Fruit fly (Drosophila melanogaster): ENCODE measurements around the gene CG12003.

The CG12003 gene

dm6 chr3L:1546349-1547116 is 18.7 kb upstream of the CG12003 start (continued):
- TF ChIP-seq phol (tag; optimal IDR thresholded peaks at IDR 0.05), result peak; percentile 68
- TF ChIP-seq CG34376 (GFP tag; optimal IDR thresholded peaks at IDR 0.05), result peak; percentile 46
- 0 out of 2 replicates have a peak, but pooled peaks have one; percentile 4 for TF ChIP-seq CG32532 (GFP tag; IDR thresholded peaks at IDR 0.05)
- TF ChIP-seq cwo (GFP tag; optimal IDR thresholded peaks at IDR 0.05), result peak; percentile 76
- no peak for TF ChIP-seq CG17186 (GFP tag; optimal IDR thresholded peaks at IDR 0.05)
- peak; percentile 45 for TF ChIP-seq kay (GFP tag; optimal IDR thresholded peaks at IDR 0.05)
- peak; percentile 6 for TF ChIP-seq sd (tag; optimal IDR thresholded peaks at IDR 0.05)
- TF ChIP-seq psq (GFP tag; optimal IDR thresholded peaks at IDR 0.05), result no peak
- peak; percentile 14 for TF ChIP-seq CG5180 (GFP tag; optimal IDR thresholded peaks at IDR 0.05)
- 0 out of 3 replicates have a peak, but pooled peaks have one; percentile 1 for TF ChIP-seq Dbx (GFP tag; IDR thresholded peaks at IDR 0.05)
- TF ChIP-seq CG4707 (GFP tag; optimal IDR thresholded peaks at IDR 0.05), result peak; percentile 13
- no peak for TF ChIP-seq zf30C (GFP tag; optimal IDR thresholded peaks at IDR 0.05)
- TF ChIP-seq CG10321 (GFP tag; IDR thresholded peaks at IDR 0.05), result peak; percentile 86
- TF ChIP-seq CG15514 (GFP tag; optimal IDR thresholded peaks at IDR 0.05), result peak; percentile 19
- TF ChIP-seq CG18262 (tag; optimal IDR thresholded peaks at IDR 0.05), result peak; percentile 24
- no peak for TF ChIP-seq CG4730 (GFP tag; IDR thresholded peaks at IDR 0.05)
- peak; percentile 12 for TF ChIP-seq lbe (GFP tag; optimal IDR thresholded peaks at IDR 0.05)
- peak; percentile 10 for TF ChIP-seq schlank (tag; optimal IDR thresholded peaks at IDR 0.05)
- TF ChIP-seq Dll (GFP tag; IDR thresholded peaks at IDR 0.05; ENCODE audit: partially characterized antibody), result peak; percentile 24; the same call in 1 of the 4 replicates
- peak; percentile 15 for TF ChIP-seq MESR4 (GFP tag; optimal IDR thresholded peaks at IDR 0.05)
- peak in 1 of 2 experiments; percentile 93 for TF ChIP-seq Pdp1 (GFP tag; optimal IDR thresholded peaks at IDR 0.05)
- 0 out of 2 replicates have a peak, but pooled peaks have one; percentile 6 for TF ChIP-seq bbx (GFP tag; IDR thresholded peaks at IDR 0.05; ENCODE audit: partially characterized antibody)
- peak; percentile 39 for TF ChIP-seq CG6765 (GFP tag; optimal IDR thresholded peaks at IDR 0.05)
- peak; percentile 19; the same call in 1 of the 2 replicates for TF ChIP-seq ttk (GFP tag; IDR thresholded peaks at IDR 0.05)
- TF ChIP-seq CG14014 (GFP tag; IDR thresholded peaks at IDR 0.05), result 0 out of 2 replicates have a peak, but pooled peaks have one; percentile 5
- peak; percentile 50 for TF ChIP-seq CG10543 (GFP tag; optimal IDR thresholded peaks at IDR 0.05)
- TF ChIP-seq gsb-n (tag; optimal IDR thresholded peaks at IDR 0.05), result peak; percentile 60
- no peak for TF ChIP-seq CG15269 (tag; optimal IDR thresholded peaks at IDR 0.05)
- no peak for TF ChIP-seq dan (GFP tag; IDR thresholded peaks at IDR 0.05)
- TF ChIP-seq hbn (GFP tag; IDR thresholded peaks at IDR 0.05; ENCODE audit: partially characterized antibody), result no peak
- TF ChIP-seq Xbp1 (GFP tag; optimal IDR thresholded peaks at IDR 0.05), result peak; percentile 80
- no peak for TF ChIP-seq nerfin-2 (GFP tag; IDR thresholded peaks at IDR 0.05; ENCODE audit: partially characterized antibody)
- peak; percentile 43 for TF ChIP-seq CG7987 (GFP tag; optimal IDR thresholded peaks at IDR 0.05)
- TF ChIP-seq CG12155 (GFP tag; optimal IDR thresholded peaks at IDR 0.05), result no peak
- TF ChIP-seq kni (GFP tag; optimal IDR thresholded peaks at IDR 0.05), result peak; percentile 99

dm6 chr3L:1547117-1547507 is 18.1 kb upstream of the CG12003 start:
- TF ChIP-seq cwo (GFP tag; optimal IDR thresholded peaks at IDR 0.05) (peak; percentile 6), Nf-YA (GFP tag; IDR thresholded peaks at IDR 0.05) (0 out of 2 replicates have a peak, but pooled peaks have one; percentile 17), cas (GFP tag; IDR thresholded peaks at IDR 0.05) (no peak), sens-2 (GFP tag; IDR thresholded peaks at IDR 0.05) (no peak), slbo (GFP tag; IDR thresholded peaks at IDR 0.05) (no peak), tup (GFP tag; optimal IDR thresholded peaks at IDR 0.05) (no peak)

Measured in whole organism, embryonic.